Worm (Caenorhabditis elegans): ENCODE data around the gene F47E1.20.

- TF ChIP-seq unc-62 (GFP tag; optimal IDR thresholded peaks at IDR 0.05) (no peak), nhr-237 (tag; optimal IDR thresholded peaks at IDR 0.05) (no peak), vab-15 (tag; optimal IDR thresholded peaks at IDR 0.05) (no peak), ama-1 (optimal IDR thresholded peaks at IDR 0.05) (no peak), mep-1 (tag; optimal IDR thresholded peaks at IDR 0.05) (no peak), lsy-2 (tag; optimal IDR thresholded peaks at IDR 0.05) (no peak), lin-15B (tag; optimal IDR thresholded peaks at IDR 0.05) (no peak), ets-5 (GFP tag; IDR thresholded peaks at IDR 0.05) (no peak), nhr-76 (tag; optimal IDR thresholded peaks at IDR 0.05) (no peak), elt-3 (tag; optimal IDR thresholded peaks at IDR 0.05) (peak in 1 of 6 experiments; percentile 43), ceh-90 (tag; optimal IDR thresholded peaks at IDR 0.05) (no peak), ces-1 (GFP tag; optimal IDR thresholded peaks at IDR 0.05) (no peak), hlh-4 (tag; optimal IDR thresholded peaks at IDR 0.05) (no peak)
These were observed 19.7 kb upstream of the F47E1.20 start, which contains the start of gene snf-12 for ce11 chrX:9028909-9029520.

Data from whole organism, L1 larva.